Worm (Caenorhabditis elegans) whole organism, L4/young adult: ENCODE data around the gene C28D4.10.

Experiments
- W03F9.2 ChIP-seq: fragments of 150-350 bp; optimal IDR thresholded peaks from 2 replicates; lab custom pipeline; 2014; ENCODE audit warnings: missing biosample characterization, missing genetic modification characterization
- him-1 ChIP-seq: sonication (generic microtip); optimal IDR thresholded peaks from 2 replicates; lab custom pipeline; 2016; ENCODE audit warnings: missing genotype, missing genetic modification reagents, missing genetic modification characterization, missing compliant biosample characterization

ce11 chrIV:9724948-9725347, 13.3 kb upstream of the C28D4.10 start, which contains the start of the genes nhr-138 and C28D4.18:
- TF ChIP-seq him-1 (tag; lab: Kevin White, UChicago) (no peak), W03F9.2 (tag; lab: Kevin White, UChicago) (no peak)
